Fruit fly (Drosophila melanogaster) whole organism, embryonic: ENCODE results near the gene CG43136.

Experiments used
- Abd-B ChIP-seq: fragments of 200-800 bp; sonication (Bioruptor generic); optimal IDR thresholded peaks from 2 replicates; lab custom pipeline; 2018; ENCODE audit warnings: missing biosample characterization, mild to moderate bottlenecking, missing genetic modification characterization, moderate library complexity
- BEAF-32 ChIP-seq: fragments of 200-800 bp; sonication (Bioruptor generic); optimal IDR thresholded peaks from 3 replicates; lab custom pipeline; 2017; ENCODE audit warnings: missing biosample characterization, missing genetic modification characterization, mild to moderate bottlenecking, moderate library complexity, missing genetic modification reagents
- CG10462 ChIP-seq: fragments of 200-800 bp; sonication (Bioruptor generic); optimal IDR thresholded peaks from 2 replicates; lab custom pipeline; 2016; ENCODE audit warnings: missing biosample characterization, missing genetic modification characterization
- CG11723 ChIP-seq: fragments of 200-800 bp; sonication (Bioruptor generic); optimal IDR thresholded peaks from 2 replicates; lab custom pipeline; 2017; ENCODE audit warnings: missing biosample characterization, mild to moderate bottlenecking, missing genetic modification characterization
- CG12155 ChIP-seq: fragments of 200-800 bp; sonication (Bioruptor generic); optimal IDR thresholded peaks from 3 replicates; lab custom pipeline; 2016; ENCODE audit warnings: missing biosample characterization, missing genetic modification characterization
- CG17361 ChIP-seq: fragments of 200-800 bp; sonication (Bioruptor generic); IDR thresholded peaks from 3 replicates; pipeline ENCODE4 v1.3.6; 2022; ENCODE audit warnings: missing biosample characterization, missing genetic modification characterization
- CG18011 ChIP-seq: fragments of 200-800 bp; sonication (Bioruptor generic); optimal IDR thresholded peaks from 2 replicates; lab custom pipeline; 2017; ENCODE audit warnings: missing biosample characterization, missing genetic modification characterization, mild to moderate bottlenecking, moderate library complexity, missing genotype
- CG18476 ChIP-seq: fragments of 200-800 bp; sonication (Bioruptor generic); optimal IDR thresholded peaks from 2 replicates; lab custom pipeline; 2016; ENCODE audit warnings: missing biosample characterization, mild to moderate bottlenecking, missing genetic modification characterization
- CG2116 ChIP-seq: fragments of 200-800 bp; sonication (Bioruptor generic); optimal IDR thresholded peaks from 3 replicates; lab custom pipeline; 2018; ENCODE audit warnings: missing biosample characterization, mild to moderate bottlenecking, missing genetic modification characterization
- CG31224 ChIP-seq: fragments of 200-800 bp; sonication (Bioruptor generic); IDR thresholded peaks from 2 replicates; pipeline ENCODE4 v1.3.6; 2022; ENCODE audit warnings: missing biosample characterization, missing genetic modification characterization
- CG4617 ChIP-seq: fragments of 200-800 bp; sonication (Bioruptor generic); optimal IDR thresholded peaks from 3 replicates; lab custom pipeline; 2016; ENCODE audit warnings: missing biosample characterization, missing genetic modification characterization, borderline replicate concordance
- CG6689 ChIP-seq: fragments of 200-800 bp; sonication (Bioruptor generic); IDR thresholded peaks from 2 replicates; pipeline ENCODE4 v1.3.6; 2022; ENCODE audit warnings: missing biosample characterization, missing genetic modification characterization
- CG6791 ChIP-seq: fragments of 200-800 bp; sonication (Bioruptor generic); IDR thresholded peaks from 3 replicates; pipeline ENCODE4 v1.3.6; 2022; ENCODE audit warnings: missing biosample characterization, missing genetic modification characterization; ENCODE audit not compliant: partially characterized antibody
- CG8290 ChIP-seq, 3 experiments: fragments of 200-800 bp; sonication (Bioruptor generic); optimal IDR thresholded peaks; 2 replicates each; lab custom pipeline; 2016 to 2019; ENCODE audit warnings: missing biosample characterization in 3 of 3, missing genetic modification characterization in 3 of 3, mild to moderate bottlenecking in 2 of 3, moderate library complexity in 1 of 3
- CG9817 ChIP-seq: fragments of 200-800 bp; sonication (Bioruptor generic); optimal IDR thresholded peaks from 2 replicates; lab custom pipeline; 2018; ENCODE audit warnings: missing biosample characterization, mild to moderate bottlenecking, missing genetic modification characterization, moderate library complexity
- CHES-1-like ChIP-seq: fragments of 200-800 bp; sonication (Bioruptor generic); optimal IDR thresholded peaks from 2 replicates; lab custom pipeline; 2016; ENCODE audit warnings: missing biosample characterization, missing genetic modification characterization
- D19A ChIP-seq: fragments of 200-800 bp; optimal IDR thresholded peaks from 3 replicates; lab custom pipeline; 2019; ENCODE audit warnings: missing biosample characterization, mild to moderate bottlenecking, missing genetic modification characterization, moderate library complexity
- Dfd ChIP-seq, 2 experiments: fragments of >200 bp; optimal IDR thresholded peaks; 2 replicates each; lab custom pipeline; 2017; ENCODE audit warnings: missing biosample characterization in 2 of 2, missing genetic modification characterization in 2 of 2
- Dll ChIP-seq: fragments of 200-800 bp; sonication (Bioruptor generic); IDR thresholded peaks from 4 replicates; pipeline ENCODE4 v1.3.6; 2022; ENCODE audit warnings: missing biosample characterization, missing genetic modification characterization; ENCODE audit not compliant: partially characterized antibody
- E2f1 ChIP-seq: fragments of 200-800 bp; sonication (Bioruptor generic); IDR thresholded peaks from 2 replicates; pipeline ENCODE4 v1.3.6; 2022; ENCODE audit warnings: missing biosample characterization, missing genetic modification characterization
- E2f2 ChIP-seq: fragments of 200-800 bp; sonication (Bioruptor generic); IDR thresholded peaks from 2 replicates; pipeline ENCODE4 v1.3.6; 2022; ENCODE audit warnings: missing biosample characterization, missing genetic modification characterization
- Eip74EF ChIP-seq, 2 experiments: fragments of 200-800 bp in 1 of 2; fragments of >200 bp in 1 of 2; sonication (Bioruptor generic) in 1 of 2; optimal IDR thresholded peaks; 2 replicates each; lab custom pipeline; 2017 to 2019; ENCODE audit warnings: missing biosample characterization in 2 of 2, missing genetic modification characterization in 2 of 2, mild to moderate bottlenecking in 1 of 2, moderate library complexity in 1 of 2
- Fer2 ChIP-seq: fragments of 200-800 bp; sonication (Bioruptor generic); optimal IDR thresholded peaks from 2 replicates; lab custom pipeline; 2018; ENCODE audit warnings: missing biosample characterization, mild to moderate bottlenecking, missing genetic modification characterization, moderate library complexity
- H15 ChIP-seq: fragments of 200-800 bp; sonication (Bioruptor generic); IDR thresholded peaks from 3 replicates; pipeline ENCODE4 v1.3.6; 2022; ENCODE audit warnings: missing biosample characterization, missing genetic modification characterization
- HHEX ChIP-seq: fragments of 200-800 bp; sonication (Bioruptor generic); optimal IDR thresholded peaks from 3 replicates; lab custom pipeline; 2017; ENCODE audit warnings: missing biosample characterization, mild to moderate bottlenecking, missing genetic modification characterization, missing genetic modification reagents
- HLH3B ChIP-seq: fragments of 200-800 bp; sonication (Bioruptor generic); IDR thresholded peaks from 2 replicates; pipeline ENCODE4 v1.3.6; 2022; ENCODE audit warnings: missing biosample characterization, missing genetic modification characterization
- HLH4C ChIP-seq: fragments of 200-800 bp; sonication (Bioruptor generic); IDR thresholded peaks from 3 replicates; pipeline ENCODE4 v1.3.6; 2022; ENCODE audit warnings: missing biosample characterization, missing genetic modification characterization; ENCODE audit not compliant: partially characterized antibody
- Hand ChIP-seq: fragments of 200-800 bp; sonication (Bioruptor generic); optimal IDR thresholded peaks from 2 replicates; lab custom pipeline; 2017; ENCODE audit warnings: mild to moderate bottlenecking, missing biosample characterization, missing genetic modification reagents, missing genetic modification characterization
- Hmx ChIP-seq: fragments of 200-800 bp; sonication (Bioruptor generic); optimal IDR thresholded peaks from 2 replicates; lab custom pipeline; 2016; ENCODE audit warnings: missing biosample characterization, missing genetic modification characterization
- Spps ChIP-seq: fragments of 200-800 bp; sonication (Bioruptor generic); optimal IDR thresholded peaks from 2 replicates; lab custom pipeline; 2018; ENCODE audit warnings: missing biosample characterization, mild to moderate bottlenecking, missing genetic modification characterization
- ab ChIP-seq: fragments of 200-800 bp; sonication (Bioruptor generic); optimal IDR thresholded peaks from 2 replicates; lab custom pipeline; 2016; ENCODE audit warnings: missing biosample characterization, missing genetic modification characterization
- cg ChIP-seq: fragments of 200-800 bp; sonication (Bioruptor generic); optimal IDR thresholded peaks from 3 replicates; lab custom pipeline; 2019; ENCODE audit warnings: missing biosample characterization, mild to moderate bottlenecking, missing genetic modification characterization, moderate library complexity
- chn ChIP-seq: fragments of 200-800 bp; sonication (Bioruptor generic); optimal IDR thresholded peaks from 2 replicates; lab custom pipeline; 2016; ENCODE audit warnings: missing biosample characterization, missing genetic modification characterization
- dati ChIP-seq: fragments of 200-800 bp; sonication (Bioruptor generic); IDR thresholded peaks from 2 replicates; pipeline ENCODE4 v1.3.6; 2022; ENCODE audit warnings: missing biosample characterization, missing genetic modification characterization
- dimm ChIP-seq: fragments of 200-800 bp; sonication (Bioruptor generic); IDR thresholded peaks from 2 replicates; pipeline ENCODE4 v1.3.6; 2022; ENCODE audit warnings: missing biosample characterization, missing genetic modification characterization
- ewg ChIP-seq: fragments of 200-800 bp; sonication (Bioruptor generic); optimal IDR thresholded peaks from 3 replicates; lab custom pipeline; 2017; ENCODE audit warnings: mild to moderate bottlenecking, missing biosample characterization, missing genetic modification reagents, missing genetic modification characterization
- fd102C ChIP-seq: fragments of 200-800 bp; sonication (Bioruptor generic); optimal IDR thresholded peaks from 2 replicates; lab custom pipeline; 2018; ENCODE audit warnings: missing biosample characterization, mild to moderate bottlenecking, missing genetic modification characterization, moderate library complexity
- fd64A ChIP-seq: fragments of 200-800 bp; sonication (Bioruptor generic); optimal IDR thresholded peaks from 3 replicates; lab custom pipeline; 2018; ENCODE audit warnings: missing biosample characterization, mild to moderate bottlenecking, missing genetic modification characterization
- ind ChIP-seq: fragments of 200-800 bp; sonication (Bioruptor generic); optimal IDR thresholded peaks from 3 replicates; lab custom pipeline; 2016; ENCODE audit warnings: missing biosample characterization, missing genetic modification characterization
- lmd ChIP-seq: fragments of 200-800 bp; sonication (Bioruptor generic); IDR thresholded peaks from 2 replicates; pipeline ENCODE4 v1.3.6; 2022; ENCODE audit warnings: missing biosample characterization, missing genetic modification characterization
- lola ChIP-seq, 3 experiments: fragments of >200 bp in 2 of 3; fragments of 200-800 bp in 1 of 3; sonication (Bioruptor generic) in 1 of 3; optimal IDR thresholded peaks; 2 replicates each; lab custom pipeline; 2017 to 2019; ENCODE audit warnings: missing biosample characterization in 3 of 3, missing genetic modification characterization in 3 of 3, mild to moderate bottlenecking in 1 of 3, moderate library complexity in 1 of 3
- nerfin-1 ChIP-seq: fragments of 200-800 bp; sonication (Bioruptor generic); optimal IDR thresholded peaks from 3 replicates; lab custom pipeline; 2019; ENCODE audit warnings: missing biosample characterization, mild to moderate bottlenecking, missing genetic modification characterization, moderate library complexity
- peb ChIP-seq: fragments of 200-800 bp; sonication (Bioruptor generic); IDR thresholded peaks from 2 replicates; pipeline ENCODE4 v1.3.6; 2022; ENCODE audit warnings: missing biosample characterization, missing genetic modification characterization
- seq ChIP-seq: fragments of 200-800 bp; sonication (Bioruptor generic); IDR thresholded peaks from 2 replicates; pipeline ENCODE4 v1.3.6; 2022; ENCODE audit warnings: missing biosample characterization, missing genetic modification characterization
- trem ChIP-seq: fragments of 200-800 bp; optimal IDR thresholded peaks from 3 replicates; lab custom pipeline; 2019; ENCODE audit warnings: missing biosample characterization, mild to moderate bottlenecking, missing genetic modification characterization, moderate library complexity
- z ChIP-seq: fragments of 200-800 bp; sonication (Bioruptor generic); IDR thresholded peaks from 3 replicates; pipeline ENCODE4 v1.3.6; 2022; ENCODE audit warnings: missing biosample characterization, missing genetic modification characterization
- zfh2 ChIP-seq: fragments of 200-800 bp; sonication (Bioruptor generic); optimal IDR thresholded peaks from 2 replicates; lab custom pipeline; 2016; ENCODE audit warnings: missing biosample characterization, missing genetic modification characterization

The CG43136 gene

DNA sequence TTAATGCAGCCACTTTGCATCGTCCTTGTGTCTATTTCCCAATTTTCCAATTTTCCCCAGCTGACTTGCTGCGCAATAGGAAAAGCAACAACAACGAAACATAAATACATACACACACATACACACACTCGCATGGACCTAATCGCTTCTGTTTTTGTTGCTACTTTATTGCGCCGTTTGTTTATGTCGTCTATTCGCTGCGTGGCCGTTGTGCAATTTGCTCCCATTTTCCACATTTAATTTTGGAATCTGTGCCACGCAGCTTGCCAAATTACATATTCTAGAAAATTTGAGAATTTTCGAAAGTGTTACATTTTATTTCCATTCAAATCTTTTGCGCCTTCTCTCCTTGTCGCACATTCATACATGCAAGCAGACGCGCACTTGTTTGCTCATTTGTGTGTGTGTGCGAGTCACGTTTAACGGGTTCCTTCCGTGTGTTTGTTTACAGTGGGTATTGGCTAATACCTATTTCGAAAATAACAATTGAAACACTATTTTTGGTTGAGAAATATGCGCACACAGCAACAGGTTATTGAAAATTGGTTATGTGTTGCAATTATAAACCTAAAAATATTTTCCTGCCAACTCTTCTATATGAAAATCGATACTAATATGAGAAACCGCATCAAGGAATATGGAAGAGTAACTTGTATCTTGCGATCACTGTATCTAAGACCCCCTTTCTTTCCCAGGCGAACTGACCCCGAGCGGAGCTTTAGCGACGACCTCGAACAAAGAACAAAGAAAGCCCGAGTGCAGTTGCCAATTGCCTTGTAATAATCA is 26.8 kb downstream of the CG43136 start (continued):
- TF ChIP-seq D19A (tag; lab: Kevin White, UChicago) (peak; percentile 19), Eip74EF (GFP tag; optimal IDR thresholded peaks at IDR 0.05; lab: Kevin White, UChicago) (peak in 1 of 2 experiments; percentile 76), zfh2 (GFP tag; lab: Kevin White, UChicago) (peak; percentile 47), Hmx (GFP tag; lab: Kevin White, UChicago) (no peak), HHEX (GFP tag; lab: Kevin White, UChicago) (no peak), CG8290 (GFP tag; optimal IDR thresholded peaks at IDR 0.05; lab: Kevin White, UChicago) (no peak), CG8290 (tag; optimal IDR thresholded peaks at IDR 0.05; lab: Kevin White, UChicago) (peak in 1 of 2 experiments; percentile 78), H15 (no peak), CG18476 (GFP tag; lab: Kevin White, UChicago) (no peak), z (GFP tag; lab: Robert Waterston, UW) (no peak), CG6689 (GFP tag; lab: Robert Waterston, UW) (0 out of 2 replicates have a peak, but pooled peaks have one; percentile 39), CG2116 (GFP tag; lab: Kevin White, UChicago) (no peak), Fer2 (tag; lab: Kevin White, UChicago) (no peak), fd102C (peak; percentile 8), E2f1 (0 out of 2 replicates have a peak, but pooled peaks have one; percentile 31), cg (GFP tag; lab: Kevin White, UChicago) (peak; percentile 95), lmd (GFP tag; lab: Robert Waterston, UW) (peak; percentile 53; the same call in 1 of the 2 replicates), CG17361 (GFP tag; lab: Robert Waterston, UW) (peak; percentile 43; the same call in 2 of the 3 replicates), ind (GFP tag; lab: Kevin White, UChicago) (peak; percentile 34), chn (GFP tag; lab: Kevin White, UChicago) (peak; percentile 15), Spps (tag; lab: Kevin White, UChicago) (peak; percentile 6), trem (tag; lab: Kevin White, UChicago) (peak; percentile 18), HLH4C (GFP tag; lab: Robert Waterston, UW) (no peak), ewg (GFP tag; lab: Kevin White, UChicago) (no peak), ab (GFP tag; lab: Kevin White, UChicago) (no peak), Hand (GFP tag; lab: Kevin White, UChicago) (no peak), E2f2 (GFP tag; lab: Robert Waterston, UW) (peak; percentile 36; the same call in 1 of the 2 replicates), nerfin-1 (peak; percentile 22), Dfd (GFP tag; optimal IDR thresholded peaks at IDR 0.05; lab: Kevin White, UChicago) (no peak), lola (GFP tag; optimal IDR thresholded peaks at IDR 0.05; lab: Kevin White, UChicago) (peak in 1 of 3 experiments; percentile 37), Abd-B (GFP tag; lab: Kevin White, UChicago) (peak; percentile 43), fd64A (GFP tag; lab: Kevin White, UChicago) (no peak), BEAF-32 (no peak), seq (GFP tag; lab: Robert Waterston, UW) (peak; percentile 47; the same call in 1 of the 2 replicates), dimm (GFP tag; lab: Robert Waterston, UW) (no peak), CHES-1-like (GFP tag; lab: Kevin White, UChicago) (peak; percentile 46), Dll (GFP tag; lab: Robert Waterston, UW) (no peak), CG4617 (GFP tag; lab: Kevin White, UChicago) (no peak), CG18011 (no peak), CG9817 (tag; lab: Kevin White, UChicago) (peak; percentile 39), HLH3B (no peak), dati (GFP tag; lab: Robert Waterston, UW) (no peak), peb (GFP tag; lab: Robert Waterston, UW) (no peak), CG12155 (peak; percentile 38), CG11723 (GFP tag; lab: Kevin White, UChicago) (peak; percentile 5), CG10462 (no peak), CG6791 (GFP tag; lab: Robert Waterston, UW) (no peak), CG31224 (no peak)
